Worm (Caenorhabditis elegans): ENCODE measurements around the gene col-12.

ce11 chrV:10395173-10395766, 29.7 kb downstream of the col-12 start, which contains the start of the genes col-151 and ugt-1:
- TF ChIP-seq hlh-26 (GFP tag; conservative IDR thresholded peaks at IDR 0.05) (no peak), F57C9.4 (tag; optimal IDR thresholded peaks at IDR 0.05) (no peak), repo-1 (tag; optimal IDR thresholded peaks at IDR 0.05) (no peak), ets-4 (GFP tag; optimal IDR thresholded peaks at IDR 0.05) (no peak), K11D2.4 (GFP tag; IDR thresholded peaks at IDR 0.05) (no peak), T26A5.8 (tag; optimal IDR thresholded peaks at IDR 0.05) (no peak), zfh-2 (GFP tag; conservative IDR thresholded peaks at IDR 0.05) (no peak), hlh-12 (tag; optimal IDR thresholded peaks at IDR 0.05) (no peak), lin-35 (GFP tag; optimal IDR thresholded peaks at IDR 0.05) (no peak)

Measured in whole organism, young adult.